Fruit fly (Drosophila melanogaster) whole organism: ENCODE measurements around the gene Or65a.

Experiments
- CG8478 ChIP-seq: fragments of >200 bp; optimal IDR thresholded peaks from 2 replicates; lab custom pipeline; 2018; ENCODE audit warnings: inconsistent platforms
- pan ChIP-seq: fragments of >200 bp; optimal IDR thresholded peaks from 2 replicates; lab custom pipeline; 2017
- psq ChIP-seq: fragments of >200 bp; optimal IDR thresholded peaks from 2 replicates; lab custom pipeline; 2017
- usp ChIP-seq: fragments of >200 bp; optimal IDR thresholded peaks from 2 replicates; lab custom pipeline; 2017; ENCODE audit warnings: missing biosample characterization, missing genetic modification characterization, mixed read lengths

dm6 chr3L:6348433-6348832, 28.0 kb downstream of the Or65a start:
- TF ChIP-seq CG8478 (no peak), usp (GFP tag; lab: Kevin White, UChicago) (no peak), psq (no peak), pan (lab: Kevin White, UChicago) (no peak)
